Fruit fly (Drosophila melanogaster): Measurements from ENCODE around the gene CG11693.

Gene CG11693

DNA sequence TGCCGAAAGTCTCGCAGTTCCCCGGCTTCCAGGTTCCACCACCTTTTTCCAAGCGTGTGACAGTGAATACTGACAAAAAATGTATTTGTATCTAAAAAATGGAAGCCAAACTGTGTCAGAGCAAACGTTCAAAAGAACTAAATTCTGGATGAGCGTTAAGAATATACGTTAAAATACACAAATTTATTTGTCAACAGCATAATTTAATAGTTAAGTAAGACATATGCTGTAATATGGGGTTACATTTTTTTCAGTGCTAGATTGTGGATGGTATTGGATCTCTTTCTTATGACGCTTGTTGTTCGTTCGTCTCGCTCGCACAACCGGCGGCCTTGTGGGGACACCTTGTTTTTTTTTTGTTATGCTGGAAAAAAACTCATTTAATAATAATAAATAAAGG lies 45.0 kb upstream of the CG11693 start (continued):
- peak; percentile 96 for TF ChIP-seq Ptx1 (GFP tag; IDR thresholded peaks at IDR 0.05)
- TF ChIP-seq HLH3B (GFP tag; IDR thresholded peaks at IDR 0.05): peak; percentile 94
- TF ChIP-seq CG10565 (GFP tag; optimal IDR thresholded peaks at IDR 0.05): peak; percentile 73
- peak; percentile 9 for TF ChIP-seq Lhr (GFP tag; optimal IDR thresholded peaks at IDR 0.05)
- TF ChIP-seq ken (GFP tag; IDR thresholded peaks at IDR 0.05): peak; percentile 90
- TF ChIP-seq CG17612 (GFP tag; IDR thresholded peaks at IDR 0.05): peak; percentile 87
- peak; percentile 94 for TF ChIP-seq CG12104 (GFP tag; optimal IDR thresholded peaks at IDR 0.05)
- no peak for TF ChIP-seq knrl (GFP tag; IDR thresholded peaks at IDR 0.05; ENCODE audit: partially characterized antibody)
- peak; percentile 92 for TF ChIP-seq CG4854 (GFP tag; optimal IDR thresholded peaks at IDR 0.05)
- TF ChIP-seq CG1529 (GFP tag; optimal IDR thresholded peaks at IDR 0.05): peak; percentile 77
- TF ChIP-seq Hand (GFP tag; optimal IDR thresholded peaks at IDR 0.05): peak; percentile 94
- TF ChIP-seq CG17802 (tag; optimal IDR thresholded peaks at IDR 0.05): peak; percentile 72
- TF ChIP-seq bigmax (GFP tag; optimal IDR thresholded peaks at IDR 0.05): peak; percentile 42
- TF ChIP-seq grn (GFP tag; optimal IDR thresholded peaks at IDR 0.05): peak; percentile 48
- peak; percentile 95 for TF ChIP-seq BtbVII (GFP tag; optimal IDR thresholded peaks at IDR 0.05)
- TF ChIP-seq CG11695 (GFP tag; IDR thresholded peaks at IDR 0.05): peak; percentile 96
- TF ChIP-seq sqz (GFP tag; optimal IDR thresholded peaks at IDR 0.05): peak; percentile 88
- TF ChIP-seq Camta (GFP tag; optimal IDR thresholded peaks at IDR 0.05): peak; percentile 96
- peak; percentile 90 for TF ChIP-seq cas (GFP tag; IDR thresholded peaks at IDR 0.05)
- peak; percentile 93 for TF ChIP-seq chm (GFP tag; IDR thresholded peaks at IDR 0.05)
- TF ChIP-seq CG8478 (optimal IDR thresholded peaks at IDR 0.05): no peak
- peak; percentile 97 for TF ChIP-seq Dek (tag; optimal IDR thresholded peaks at IDR 0.05)
- peak; percentile 96 for TF ChIP-seq CG33213 (GFP tag; optimal IDR thresholded peaks at IDR 0.05)
- TF ChIP-seq en (GFP tag; optimal IDR thresholded peaks at IDR 0.05): peak; percentile 94
- peak; percentile 97 for TF ChIP-seq wdn (GFP tag; IDR thresholded peaks at IDR 0.05)
- peak; percentile 87 for TF ChIP-seq CG4820 (GFP tag; optimal IDR thresholded peaks at IDR 0.05)
- TF ChIP-seq Ssrp (tag; optimal IDR thresholded peaks at IDR 0.05): peak; percentile 84
- TF ChIP-seq CG34422 (GFP tag; IDR thresholded peaks at IDR 0.05): peak; percentile 92
- no peak for TF ChIP-seq h (optimal IDR thresholded peaks at IDR 0.05)
- TF ChIP-seq NC2β (GFP tag; optimal IDR thresholded peaks at IDR 0.05): peak; percentile 91
- TF ChIP-seq dan (GFP tag; IDR thresholded peaks at IDR 0.05): peak; percentile 37; the same call in 1 of the 2 replicates
- no peak for TF ChIP-seq lov (optimal IDR thresholded peaks at IDR 0.05)
- TF ChIP-seq lov (GFP tag; IDR thresholded peaks at IDR 0.05): peak; percentile 63; the same call in 2 of the 3 replicates
- peak; percentile 97 for TF ChIP-seq Xbp1 (GFP tag; optimal IDR thresholded peaks at IDR 0.05)
- peak; percentile 51 for TF ChIP-seq CG8359 (GFP tag; optimal IDR thresholded peaks at IDR 0.05; ENCODE audit: borderline replicate concordance)
- TF ChIP-seq CG33557 (GFP tag; optimal IDR thresholded peaks at IDR 0.05): peak; percentile 36
- TF ChIP-seq Dad (GFP tag; optimal IDR thresholded peaks at IDR 0.05): peak; percentile 94
- no peak for TF ChIP-seq CG7745 (tag; optimal IDR thresholded peaks at IDR 0.05)
- TF ChIP-seq lmd (GFP tag; IDR thresholded peaks at IDR 0.05): peak; percentile 96
- peak; percentile 83 for TF ChIP-seq CG17361 (GFP tag; IDR thresholded peaks at IDR 0.05)
- peak; percentile 90 for TF ChIP-seq Dip3 (GFP tag; optimal IDR thresholded peaks at IDR 0.05)
- no peak for TF ChIP-seq ato (GFP tag; IDR thresholded peaks at IDR 0.05; ENCODE audit: partially characterized antibody)
- TF ChIP-seq MBD-R2 (GFP tag; IDR thresholded peaks at IDR 0.05): peak; percentile 90
- TF ChIP-seq CG6683 (GFP tag; optimal IDR thresholded peaks at IDR 0.05): peak; percentile 90
- TF ChIP-seq sug (tag; optimal IDR thresholded peaks at IDR 0.05): peak; percentile 79
- TF ChIP-seq CG16779 (GFP tag; IDR thresholded peaks at IDR 0.05): peak; percentile 93
- TF ChIP-seq Trl (optimal IDR thresholded peaks at IDR 0.05): no peak
- peak; percentile 97 for TF ChIP-seq Trl (GFP tag; optimal IDR thresholded peaks at IDR 0.05)
- peak; percentile 90 for TF ChIP-seq Awh (GFP tag; IDR thresholded peaks at IDR 0.05)
- peak; percentile 94 for TF ChIP-seq CG6689 (GFP tag; IDR thresholded peaks at IDR 0.05)
- peak; percentile 90 for TF ChIP-seq sd (tag; optimal IDR thresholded peaks at IDR 0.05)
- TF ChIP-seq Nf-YB (GFP tag; optimal IDR thresholded peaks at IDR 0.05): peak; percentile 78
- TF ChIP-seq zen2 (GFP tag; IDR thresholded peaks at IDR 0.05; ENCODE audit: partially characterized antibody): no peak

All from whole organism, embryonic.